Worm (Caenorhabditis elegans): ENCODE data around the gene kvs-3.

Gene kvs-3

ce11 chrV:9273587-9273986 is 44.5 kb upstream of the kvs-3 start (continued):
- TF ChIP-seq unc-30 (tag; optimal IDR thresholded peaks at IDR 0.05) = no peak
- no peak for TF ChIP-seq sptf-1 (tag; optimal IDR thresholded peaks at IDR 0.05)
- no peak for TF ChIP-seq unc-130 (tag; optimal IDR thresholded peaks at IDR 0.05)
- no peak for TF ChIP-seq nhr-76 (tag; optimal IDR thresholded peaks at IDR 0.05)
- TF ChIP-seq nhr-71 (tag; optimal IDR thresholded peaks at IDR 0.05) = peak; percentile 88
- peak; percentile 22 for TF ChIP-seq ceh-8 (GFP tag; optimal IDR thresholded peaks at IDR 0.05)
- TF ChIP-seq swsn-7 (tag; optimal IDR thresholded peaks at IDR 0.05) = peak; percentile 60
- no peak for TF ChIP-seq elt-2 (tag; optimal IDR thresholded peaks at IDR 0.05)
- TF ChIP-seq nhr-77 (tag; optimal IDR thresholded peaks at IDR 0.05) = peak; percentile 50
- TF ChIP-seq nhr-19 (GFP tag; conservative IDR thresholded peaks at IDR 0.05) = peak; percentile 67
- no peak for TF ChIP-seq ceh-88 (GFP tag; IDR thresholded peaks at IDR 0.05)
- no peak for TF ChIP-seq ces-1 (GFP tag; optimal IDR thresholded peaks at IDR 0.05)
- no peak for TF ChIP-seq lin-15B (tag; optimal IDR thresholded peaks at IDR 0.05)
- peak; percentile 16 for TF ChIP-seq egl-13 (tag; optimal IDR thresholded peaks at IDR 0.05)
- TF ChIP-seq jun-1 (tag; optimal IDR thresholded peaks at IDR 0.05) = peak; percentile 61
- TF ChIP-seq mab-9 (GFP tag; IDR thresholded peaks at IDR 0.05) = no peak
- TF ChIP-seq aha-1 (tag; optimal IDR thresholded peaks at IDR 0.05) = no peak
- TF ChIP-seq C34B4.2 (tag; optimal IDR thresholded peaks at IDR 0.05) = no peak
- TF ChIP-seq lin-14 (GFP tag; optimal IDR thresholded peaks at IDR 0.05) = peak; percentile 98
- no peak for TF ChIP-seq ets-5 (GFP tag; IDR thresholded peaks at IDR 0.05)
- TF ChIP-seq fos-1 (tag; optimal IDR thresholded peaks at IDR 0.05) = no peak
- no peak for TF ChIP-seq nhr-84 (tag; optimal IDR thresholded peaks at IDR 0.05)
- peak; percentile 29 for TF ChIP-seq mep-1 (tag; optimal IDR thresholded peaks at IDR 0.05)
- no peak for TF ChIP-seq mef-2 (tag; optimal IDR thresholded peaks at IDR 0.05)
- peak; percentile 36 for TF ChIP-seq C16A3.4 (tag; optimal IDR thresholded peaks at IDR 0.05)
- TF ChIP-seq hlh-4 (tag; optimal IDR thresholded peaks at IDR 0.05) = no peak
- no peak for TF ChIP-seq grh-1 (GFP tag; IDR thresholded peaks at IDR 0.05)
- TF ChIP-seq lsy-2 (tag; optimal IDR thresholded peaks at IDR 0.05) = peak; percentile 41 to 74
- TF ChIP-seq snpc-4 (tag; optimal IDR thresholded peaks at IDR 0.05) = peak; percentile 60
- TF ChIP-seq ceh-63 (GFP tag; optimal IDR thresholded peaks at IDR 0.05) = no peak
- peak; percentile 65 for TF ChIP-seq nhr-47 (tag; optimal IDR thresholded peaks at IDR 0.05)
- TF ChIP-seq fkh-8 (tag; optimal IDR thresholded peaks at IDR 0.05) = peak; percentile 32
- TF ChIP-seq snu-23 (GFP tag; optimal IDR thresholded peaks at IDR 0.05) = peak; percentile 81

DNA sequence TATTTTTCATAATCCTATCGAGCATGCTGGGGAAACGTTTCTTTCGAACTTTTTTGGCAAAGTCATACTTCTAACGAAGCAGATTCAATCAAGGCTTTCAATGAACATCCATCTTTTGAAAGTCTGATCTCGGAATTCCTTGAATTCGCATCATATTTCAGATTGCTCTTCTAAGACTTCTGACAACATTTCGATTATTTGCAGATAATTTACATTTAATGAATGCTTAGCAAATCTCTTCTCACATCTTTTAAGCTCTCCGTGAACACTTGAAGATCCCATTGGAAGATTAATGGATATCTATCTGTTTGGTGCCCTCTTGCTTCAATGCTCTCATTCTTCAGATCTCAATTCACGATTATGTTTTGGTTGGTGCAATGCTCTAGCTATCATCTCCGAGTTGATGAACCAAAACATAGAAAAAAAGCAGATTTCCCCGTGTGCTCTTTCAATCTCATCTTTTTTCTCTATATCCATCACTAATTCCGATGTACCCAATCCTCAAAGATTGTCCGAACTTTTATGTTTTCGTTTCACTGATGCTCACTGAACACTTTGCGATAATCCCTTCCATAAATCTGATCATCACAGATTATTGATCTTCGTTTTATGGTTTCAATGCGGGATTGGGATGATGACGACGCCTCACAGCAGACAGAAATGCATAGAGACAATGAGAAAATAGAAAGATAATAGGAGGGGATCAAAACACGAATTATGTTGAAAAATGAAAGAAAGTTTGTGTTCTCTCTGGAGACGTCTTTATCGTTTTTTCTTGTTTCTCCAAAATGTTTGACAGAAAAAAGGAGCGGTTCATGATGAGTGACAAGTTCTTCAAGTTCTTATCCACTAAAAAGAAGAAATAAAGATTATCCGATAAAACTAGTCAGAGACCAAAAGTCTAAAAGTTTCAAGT is 43.7 kb upstream of the kvs-3 start:
- peak; percentile 15 for TF ChIP-seq snu-23 (GFP tag; optimal IDR thresholded peaks at IDR 0.05)
- TF ChIP-seq nhr-85 (tag) = peak; percentile 75
- peak; percentile 37 for TF ChIP-seq lin-14 (GFP tag; optimal IDR thresholded peaks at IDR 0.05)
- TF ChIP-seq fkh-8 (tag; optimal IDR thresholded peaks at IDR 0.05) = peak; percentile 6
- peak; percentile 19 for TF ChIP-seq nhr-20 (tag; optimal IDR thresholded peaks at IDR 0.05)
- TF ChIP-seq mep-1 (tag; optimal IDR thresholded peaks at IDR 0.05) = peak; percentile 9
- no peak for TF ChIP-seq efl-1 (optimal IDR thresholded peaks at IDR 0.05)
- TF ChIP-seq efl-1 (GFP tag; optimal IDR thresholded peaks at IDR 0.05 in 1 of 2) = peak in 1 of 2 experiments; percentile 91
- TF ChIP-seq blmp-1 (tag; optimal IDR thresholded peaks at IDR 0.05) = peak; percentile 68
- peak; percentile 55 for TF ChIP-seq sox-4 (tag; optimal IDR thresholded peaks at IDR 0.05)
- peak; percentile 68 for TF ChIP-seq nhr-71 (tag; optimal IDR thresholded peaks at IDR 0.05)
- TF ChIP-seq nhr-237 (tag; optimal IDR thresholded peaks at IDR 0.05) = no peak
- TF ChIP-seq rnt-1 (tag; optimal IDR thresholded peaks at IDR 0.05) = peak; percentile 44
- TF ChIP-seq lin-13 (GFP tag; optimal IDR thresholded peaks at IDR 0.05) = no peak
- no peak for TF ChIP-seq ces-1 (GFP tag; optimal IDR thresholded peaks at IDR 0.05)
- peak; percentile 68 for TF ChIP-seq dsc-1 (tag; optimal IDR thresholded peaks at IDR 0.05)
- no peak for TF ChIP-seq sptf-1 (tag; optimal IDR thresholded peaks at IDR 0.05)
- TF ChIP-seq elt-3 (tag; optimal IDR thresholded peaks at IDR 0.05) = peak in 1 of 6 experiments; percentile 48

All from whole organism, L1 larva.